Fruit fly (Drosophila melanogaster): ENCODE measurements around the gene Mipp1.

The Mipp1 gene

dm6 chr3L:16567495-16567894, 5.6 kb downstream of the Mipp1 start (continued):
- TF ChIP-seq sug (tag; optimal IDR thresholded peaks at IDR 0.05), result peak; percentile 27
- 0 out of 2 replicates have a peak, but pooled peaks have one; percentile 39 for TF ChIP-seq CG14014 (GFP tag; IDR thresholded peaks at IDR 0.05)
- no peak for TF ChIP-seq Dp (GFP tag; optimal IDR thresholded peaks at IDR 0.05)
- TF ChIP-seq Sox102F (GFP tag; optimal IDR thresholded peaks at IDR 0.05), result peak; percentile 84
- TF ChIP-seq CG14050 (GFP tag; IDR thresholded peaks at IDR 0.05), result no peak
- peak; percentile 65 for TF ChIP-seq sens (GFP tag)
- TF ChIP-seq CG6254 (GFP tag; optimal IDR thresholded peaks at IDR 0.05), result peak; percentile 65
- no peak for TF ChIP-seq jumu (GFP tag; optimal IDR thresholded peaks at IDR 0.05)
- no peak for TF ChIP-seq Taf1 (GFP tag; IDR thresholded peaks at IDR 0.05)
- TF ChIP-seq tap (tag; optimal IDR thresholded peaks at IDR 0.05), result peak; percentile 80
- peak; percentile 62 for TF ChIP-seq CG1603 (tag; optimal IDR thresholded peaks at IDR 0.05)
- peak; percentile 73 for TF ChIP-seq CG17361 (GFP tag; IDR thresholded peaks at IDR 0.05)
- 0 out of 3 replicates have a peak, but pooled peaks have one; percentile 33 for TF ChIP-seq croc (GFP tag; conservative IDR thresholded peaks at IDR 0.05)
- peak; percentile 65 for TF ChIP-seq CG12219 (GFP tag; optimal IDR thresholded peaks at IDR 0.05)
- peak; percentile 53 for TF ChIP-seq oc (tag; optimal IDR thresholded peaks at IDR 0.05)
- TF ChIP-seq Fer2 (tag; optimal IDR thresholded peaks at IDR 0.05), result peak; percentile 12
- TF ChIP-seq nerfin-1 (tag; optimal IDR thresholded peaks at IDR 0.05), result peak; percentile 71
- no peak for TF ChIP-seq CG11093 (GFP tag; IDR thresholded peaks at IDR 0.05)
- TF ChIP-seq Oaz (GFP tag; IDR thresholded peaks at IDR 0.05), result peak; percentile 47; the same call in 1 of the 2 replicates
- peak; percentile 60; the same call in 1 of the 2 replicates for TF ChIP-seq vvl (GFP tag; IDR thresholded peaks at IDR 0.05)
- no peak for TF ChIP-seq Adf1 (GFP tag; IDR thresholded peaks at IDR 0.05)
- peak; percentile 26 for TF ChIP-seq HmgZ (tag; optimal IDR thresholded peaks at IDR 0.05)
- TF ChIP-seq CG15601 (tag; optimal IDR thresholded peaks at IDR 0.05), result peak; percentile 73
- peak; percentile 46 for TF ChIP-seq bcd (GFP tag; optimal IDR thresholded peaks at IDR 0.05)
- TF ChIP-seq CG15696 (tag; optimal IDR thresholded peaks at IDR 0.05), result peak; percentile 61
- TF ChIP-seq CG10267 (tag; optimal IDR thresholded peaks at IDR 0.05), result peak; percentile 67
- TF ChIP-seq CG15269 (tag; optimal IDR thresholded peaks at IDR 0.05), result peak; percentile 71
- no peak for TF ChIP-seq CG5245 (GFP tag; optimal IDR thresholded peaks at IDR 0.05)
- no peak for TF ChIP-seq CG16779 (GFP tag; IDR thresholded peaks at IDR 0.05)
- peak; percentile 37; the same call in 1 of the 2 replicates for TF ChIP-seq CG4360 (GFP tag; IDR thresholded peaks at IDR 0.05)
- peak; percentile 60 for TF ChIP-seq zf30C (GFP tag; optimal IDR thresholded peaks at IDR 0.05)
- no peak for TF ChIP-seq Camta (GFP tag; optimal IDR thresholded peaks at IDR 0.05)
- TF ChIP-seq dysf (GFP tag; IDR thresholded peaks at IDR 0.05), result peak; percentile 57; the same call in 2 of the 3 replicates
- peak; percentile 30; the same call in 1 of the 3 replicates for TF ChIP-seq Mrtf (GFP tag; IDR thresholded peaks at IDR 0.05)
- TF ChIP-seq CG42726 (GFP tag; IDR thresholded peaks at IDR 0.05; ENCODE audit: partially characterized antibody), result no peak
- TF ChIP-seq CG6689 (GFP tag; IDR thresholded peaks at IDR 0.05), result peak; percentile 61
- peak; percentile 19; the same call in 1 of the 2 replicates for TF ChIP-seq Rfx (GFP tag; IDR thresholded peaks at IDR 0.05)
- TF ChIP-seq CG13287 (GFP tag; IDR thresholded peaks at IDR 0.05; ENCODE audit: partially characterized antibody), result no peak
- TF ChIP-seq CG17829 (tag; optimal IDR thresholded peaks at IDR 0.05), result peak; percentile 72
- peak; percentile 47 for TF ChIP-seq CG18619 (GFP tag; optimal IDR thresholded peaks at IDR 0.05)
- TF ChIP-seq dmrt11E (tag; optimal IDR thresholded peaks at IDR 0.05), result peak; percentile 73
- TF ChIP-seq gsb-n (tag; optimal IDR thresholded peaks at IDR 0.05), result peak; percentile 61
- peak; percentile 67 for TF ChIP-seq CG8388 (GFP tag; optimal IDR thresholded peaks at IDR 0.05)
- peak; percentile 20 for TF ChIP-seq Max (GFP tag; optimal IDR thresholded peaks at IDR 0.05)
- peak; percentile 21 for TF ChIP-seq Vsx1 (GFP tag; optimal IDR thresholded peaks at IDR 0.05)
- peak; percentile 70 for TF ChIP-seq ewg (GFP tag; optimal IDR thresholded peaks at IDR 0.05)
- no peak for TF ChIP-seq CG6854 (GFP tag; optimal IDR thresholded peaks at IDR 0.05)
- peak; percentile 28 for TF ChIP-seq MTF-1 (GFP tag; optimal IDR thresholded peaks at IDR 0.05; ENCODE audit: borderline replicate concordance)
- peak; percentile 38 for TF ChIP-seq Fer1 (GFP tag; optimal IDR thresholded peaks at IDR 0.05)
- TF ChIP-seq CG15479 (GFP tag; optimal IDR thresholded peaks at IDR 0.05), result no peak
